Worm (Caenorhabditis elegans): Measurements from ENCODE around the gene dyf-13.

The dyf-13 gene

DNA sequence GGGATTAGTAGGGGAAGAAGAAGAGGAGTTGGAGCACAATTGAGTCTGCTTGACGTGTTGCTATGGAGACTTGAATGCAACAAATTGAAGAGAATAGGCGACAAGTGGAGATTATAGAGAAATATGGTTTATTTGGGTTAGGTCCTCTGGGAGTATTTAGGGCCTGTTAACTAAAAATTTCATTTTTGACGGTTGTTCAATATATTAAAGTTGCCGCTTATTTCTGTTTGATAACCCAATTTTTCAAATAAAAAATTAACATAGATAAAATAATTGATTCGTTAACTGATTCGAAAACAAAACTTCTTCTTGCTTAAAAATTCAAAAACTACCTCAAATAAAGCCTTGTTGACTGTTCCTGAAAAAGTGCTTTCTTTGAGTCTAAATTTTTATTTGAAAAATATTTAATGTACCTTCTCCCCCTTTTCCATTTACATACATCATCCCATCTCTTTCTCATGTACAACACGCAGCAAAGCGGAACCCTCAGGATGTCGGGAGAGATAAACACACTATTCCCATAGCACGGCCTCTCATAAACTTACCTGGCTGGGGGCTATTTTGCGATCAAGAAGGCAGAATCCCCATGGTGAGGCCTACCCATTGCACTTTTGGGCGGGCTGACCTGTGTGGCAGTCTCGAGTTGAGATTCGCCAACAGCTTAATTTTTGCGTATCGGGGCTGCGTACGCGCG, at the start of gene dyf-13:
Gene dyf-13 (minus strand): TSS at position 51 of the 694 bp plus-strand sequence.
- TF ChIP-seq R02D3.7 (tag; optimal IDR thresholded peaks at IDR 0.05) (no peak), nhr-237 (tag; optimal IDR thresholded peaks at IDR 0.05) (no peak), lin-11 (tag; optimal IDR thresholded peaks at IDR 0.05) (no peak), unc-39 (tag; optimal IDR thresholded peaks at IDR 0.05) (no peak), crh-2 (tag; optimal IDR thresholded peaks at IDR 0.05) (no peak), alr-1 (tag; optimal IDR thresholded peaks at IDR 0.05) (no peak)

DNA sequence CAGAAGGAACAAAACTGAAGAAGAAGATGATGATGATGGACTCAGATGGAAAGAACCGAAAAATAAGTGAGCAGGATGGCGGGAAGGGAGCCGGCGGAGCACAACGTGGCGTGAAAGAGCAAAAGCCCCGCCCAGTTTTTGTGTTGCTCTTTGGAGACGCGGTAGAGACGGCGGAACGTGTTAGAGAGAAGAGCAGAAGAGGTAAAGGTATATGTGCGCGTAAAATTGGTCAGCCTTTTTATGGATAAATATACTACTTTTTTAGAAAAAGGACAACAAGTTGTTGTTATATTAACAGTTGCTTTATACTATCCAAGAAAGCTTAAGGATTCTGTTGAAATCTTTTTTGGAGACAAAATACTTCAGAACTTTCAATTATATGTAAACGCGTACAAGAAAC, 45.9 kb upstream of the dyf-13 start, which contains the start of gene E04F6.10:
Gene E04F6.10 (minus strand): TSS at position 101 of the 400 bp plus-strand sequence.
- TF ChIP-seq ztf-4 (tag; optimal IDR thresholded peaks at IDR 0.05) (no peak), elt-1 (tag; optimal IDR thresholded peaks at IDR 0.05) (no peak), mab-5 (tag; optimal IDR thresholded peaks at IDR 0.05) (no peak), nhr-21 (tag; optimal IDR thresholded peaks at IDR 0.05) (no peak), Y55F3AM.14 (GFP tag; optimal IDR thresholded peaks at IDR 0.05) (no peak), blmp-1 (tag; optimal IDR thresholded peaks at IDR 0.05; ENCODE audit: insufficient read depth) (no peak), nhr-77 (tag; optimal IDR thresholded peaks at IDR 0.05) (no peak), nhr-23 (tag; optimal IDR thresholded peaks at IDR 0.05) (no peak), lin-39 (tag; optimal IDR thresholded peaks at IDR 0.05) (no peak), nhr-25 (tag; optimal IDR thresholded peaks at IDR 0.05) (no peak), gmeb-1 (tag; optimal IDR thresholded peaks at IDR 0.05) (no peak), fos-1 (tag; optimal IDR thresholded peaks at IDR 0.05) (no peak), alr-1 (tag; optimal IDR thresholded peaks at IDR 0.05) (no peak), nhr-11 (tag; optimal IDR thresholded peaks at IDR 0.05) (no peak), unc-55 (GFP tag; optimal IDR thresholded peaks at IDR 0.05) (no peak)

DNA sequence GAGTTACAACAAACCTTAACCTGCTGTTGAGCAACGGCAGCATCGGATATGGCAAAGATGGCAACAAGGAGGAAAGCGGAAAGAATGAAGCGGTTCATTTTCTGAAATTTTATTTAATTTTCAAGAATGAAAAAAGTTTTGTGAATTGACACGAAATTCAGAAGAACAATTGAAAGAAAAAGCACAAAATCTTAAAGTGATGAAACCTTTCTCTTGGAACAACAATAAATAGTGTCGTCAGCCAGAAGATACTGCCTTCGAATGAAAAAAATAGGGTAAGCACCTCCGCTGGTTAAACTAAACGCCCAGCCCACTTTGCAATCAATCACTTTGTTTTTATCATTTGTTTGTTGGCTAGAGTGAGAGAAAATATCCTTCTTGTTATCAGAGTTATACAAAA, 40.9 kb upstream of the dyf-13 start, which contains the start of gene E04F6.9:
Gene E04F6.9 (minus strand): TSS at position 101 of the 400 bp plus-strand sequence.
- TF ChIP-seq nhr-12 (tag; optimal IDR thresholded peaks at IDR 0.05) (no peak), egl-27 (tag; optimal IDR thresholded peaks at IDR 0.05) (no peak), blmp-1 (tag; optimal IDR thresholded peaks at IDR 0.05; ENCODE audit: insufficient read depth) (no peak), nhr-6 (tag; optimal IDR thresholded peaks at IDR 0.05) (no peak), lin-11 (tag; optimal IDR thresholded peaks at IDR 0.05) (no peak), ZK546.5 (tag; optimal IDR thresholded peaks at IDR 0.05) (no peak), lin-39 (tag; optimal IDR thresholded peaks at IDR 0.05) (no peak), mbf-1 (tag; optimal IDR thresholded peaks at IDR 0.05) (no peak), unc-62 (GFP tag; optimal IDR thresholded peaks at IDR 0.05) (no peak), lsy-2 (tag; optimal IDR thresholded peaks at IDR 0.05) (no peak), ztf-1 (GFP tag; conservative IDR thresholded peaks at IDR 0.05) (no peak), elt-1 (tag; optimal IDR thresholded peaks at IDR 0.05) (no peak)

DNA sequence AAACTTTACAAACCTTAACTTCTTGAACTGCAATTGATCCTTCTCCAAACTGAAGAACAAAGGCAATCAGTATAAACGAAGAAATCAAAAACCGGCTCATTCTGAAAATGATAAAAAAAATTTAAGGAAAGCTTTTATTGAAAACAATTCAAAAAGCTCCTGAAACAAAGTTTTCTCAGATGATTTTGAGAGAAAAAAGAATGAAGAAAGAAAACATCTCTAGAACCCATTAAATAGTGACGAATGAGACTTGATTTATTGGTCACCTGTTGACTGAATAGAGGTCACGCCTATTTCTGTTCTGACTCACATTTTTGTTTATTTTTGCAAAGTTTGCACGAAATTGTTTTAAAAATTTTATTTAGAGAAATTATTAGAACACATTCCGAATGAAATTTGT, 40.1 kb upstream of the dyf-13 start, which contains the start of gene E04F6.8:
Gene E04F6.8 (minus strand): TSS at position 101 of the 400 bp plus-strand sequence.
- TF ChIP-seq nhr-23 (tag; optimal IDR thresholded peaks at IDR 0.05) (no peak), lsy-2 (tag; optimal IDR thresholded peaks at IDR 0.05) (peak in 1 of 2 experiments; percentile 36)

DNA sequence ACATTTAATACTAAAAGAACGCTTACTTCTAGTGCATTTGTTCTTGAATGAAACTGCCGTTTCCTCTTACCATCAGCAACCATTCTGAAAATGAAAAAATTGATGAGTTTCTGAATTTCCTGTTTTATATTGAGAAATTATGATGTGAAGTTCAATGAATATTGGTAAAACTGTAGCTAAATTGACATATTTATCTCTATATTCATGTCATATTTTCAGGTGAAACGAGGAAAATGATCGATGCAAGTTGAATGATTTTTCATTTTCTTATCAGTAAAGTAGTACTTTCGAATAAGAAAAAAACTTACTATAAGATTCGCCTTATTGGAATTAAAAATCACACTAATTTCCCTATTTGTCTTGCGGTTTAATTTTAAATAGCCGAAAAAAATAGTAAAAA, 39.0 kb upstream of the dyf-13 start, which contains the start of gene E04F6.15:
Gene E04F6.15 (minus strand): TSS at position 101 of the 400 bp plus-strand sequence.
- TF ChIP-seq lin-13 (GFP tag; optimal IDR thresholded peaks at IDR 0.05) (no peak), ztf-1 (GFP tag; conservative IDR thresholded peaks at IDR 0.05) (no peak), nhr-129 (tag; optimal IDR thresholded peaks at IDR 0.05) (no peak), nhr-23 (tag; optimal IDR thresholded peaks at IDR 0.05) (no peak), mab-5 (tag; optimal IDR thresholded peaks at IDR 0.05) (no peak), snpc-4 (tag; optimal IDR thresholded peaks at IDR 0.05) (no peak), C34F6.9 (tag; optimal IDR thresholded peaks at IDR 0.05) (no peak), elt-1 (tag; optimal IDR thresholded peaks at IDR 0.05) (no peak), zag-1 (tag; optimal IDR thresholded peaks at IDR 0.05) (no peak), unc-55 (GFP tag; optimal IDR thresholded peaks at IDR 0.05) (no peak), sem-4 (tag; optimal IDR thresholded peaks at IDR 0.05) (no peak), ztf-4 (tag; optimal IDR thresholded peaks at IDR 0.05) (no peak), nhr-25 (tag; optimal IDR thresholded peaks at IDR 0.05) (no peak), Y55F3AM.14 (GFP tag; optimal IDR thresholded peaks at IDR 0.05) (no peak), sma-9 (GFP tag; optimal IDR thresholded peaks at IDR 0.05) (no peak), sma-9 (tag; optimal IDR thresholded peaks at IDR 0.05) (no peak), aly-2 (tag; optimal IDR thresholded peaks at IDR 0.05) (no peak), nhr-77 (tag; optimal IDR thresholded peaks at IDR 0.05) (no peak), ceh-82 (tag; optimal IDR thresholded peaks at IDR 0.05) (no peak)

All from whole organism, L2 larva.